Fruit fly (Drosophila melanogaster) whole organism, embryonic: Measurements from ENCODE around the gene CG10435.
A peak's percentile ranks its signal among the peaks of the same experiment; 100 is the strongest.

ENCODE experiments used
- Atf3 ChIP-seq: fragments of 200-800 bp; sonication (Bioruptor generic); optimal IDR thresholded peaks from 3 replicates; lab custom pipeline; 2016; ENCODE audit warnings: missing biosample characterization, missing genetic modification characterization
- CG11723 ChIP-seq: fragments of 200-800 bp; sonication (Bioruptor generic); optimal IDR thresholded peaks from 2 replicates; lab custom pipeline; 2017; ENCODE audit warnings: missing biosample characterization, mild to moderate bottlenecking, missing genetic modification characterization
- CG12942 ChIP-seq: fragments of 200-800 bp; sonication (Bioruptor generic); optimal IDR thresholded peaks from 3 replicates; lab custom pipeline; 2016; ENCODE audit warnings: missing biosample characterization, missing genetic modification characterization
- CG13123 ChIP-seq: fragments of 200-800 bp; sonication (Bioruptor generic); optimal IDR thresholded peaks from 2 replicates; lab custom pipeline; 2016; ENCODE audit warnings: missing biosample characterization, missing genetic modification characterization
- CG13287 ChIP-seq: fragments of 200-800 bp; sonication (Bioruptor generic); IDR thresholded peaks from 2 replicates; pipeline ENCODE4 v1.3.6; 2022; ENCODE audit warnings: missing biosample characterization, missing genetic modification characterization; ENCODE audit not compliant: partially characterized antibody
- CG13424 ChIP-seq: fragments of 200-800 bp; sonication (Bioruptor generic); optimal IDR thresholded peaks from 2 replicates; lab custom pipeline; 2019; ENCODE audit warnings: missing biosample characterization, mild to moderate bottlenecking, missing genetic modification characterization, moderate library complexity
- CG13894 ChIP-seq: fragments of 200-800 bp; sonication (Bioruptor generic); optimal IDR thresholded peaks from 3 replicates; lab custom pipeline; 2018; ENCODE audit warnings: missing biosample characterization, mild to moderate bottlenecking, missing genetic modification characterization, moderate library complexity
- CG14050 ChIP-seq: fragments of 200-800 bp; sonication (Bioruptor generic); IDR thresholded peaks from 3 replicates; pipeline ENCODE4 v1.3.6; 2022; ENCODE audit warnings: missing biosample characterization, missing genetic modification characterization
- CG15269 ChIP-seq: fragments of 200-800 bp; sonication (Bioruptor generic); optimal IDR thresholded peaks from 2 replicates; lab custom pipeline; 2018; ENCODE audit warnings: missing biosample characterization, mild to moderate bottlenecking, missing genetic modification characterization, moderate library complexity
- CG1602 ChIP-seq: fragments of 200-800 bp; sonication (Bioruptor generic); optimal IDR thresholded peaks from 3 replicates; lab custom pipeline; 2016; ENCODE audit warnings: missing biosample characterization, missing genetic modification characterization
- CG17829 ChIP-seq: fragments of 200-800 bp; optimal IDR thresholded peaks from 2 replicates; lab custom pipeline; 2019; ENCODE audit warnings: missing biosample characterization, mild to moderate bottlenecking, missing genetic modification characterization, moderate library complexity
- CG31224 ChIP-seq: fragments of 200-800 bp; sonication (Bioruptor generic); IDR thresholded peaks from 2 replicates; pipeline ENCODE4 v1.3.6; 2022; ENCODE audit warnings: missing biosample characterization, missing genetic modification characterization
- CG4282 ChIP-seq: fragments of 200-800 bp; sonication (Bioruptor generic); optimal IDR thresholded peaks from 2 replicates; lab custom pipeline; 2016; ENCODE audit warnings: missing biosample characterization, missing genetic modification characterization
- CG4424 ChIP-seq: fragments of 200-800 bp; sonication (Bioruptor generic); optimal IDR thresholded peaks from 3 replicates; lab custom pipeline; 2016; ENCODE audit warnings: missing biosample characterization, missing genetic modification characterization
- CG4820 ChIP-seq: fragments of 200-800 bp; sonication (Bioruptor generic); optimal IDR thresholded peaks from 3 replicates; lab custom pipeline; 2016; ENCODE audit warnings: missing biosample characterization, missing genetic modification characterization
- CG5180 ChIP-seq: fragments of 200-800 bp; sonication (Bioruptor generic); optimal IDR thresholded peaks from 3 replicates; lab custom pipeline; 2017; ENCODE audit warnings: missing biosample characterization, missing genetic modification characterization, mild to moderate bottlenecking, moderate library complexity, missing genetic modification reagents
- CG6765 ChIP-seq: fragments of 200-800 bp; sonication (Bioruptor generic); optimal IDR thresholded peaks from 3 replicates; lab custom pipeline; 2017; ENCODE audit warnings: missing biosample characterization, mild to moderate bottlenecking, missing genetic modification characterization
- CG6791 ChIP-seq: fragments of 200-800 bp; sonication (Bioruptor generic); IDR thresholded peaks from 3 replicates; pipeline ENCODE4 v1.3.6; 2022; ENCODE audit warnings: missing biosample characterization, missing genetic modification characterization; ENCODE audit not compliant: partially characterized antibody
- CG8765 ChIP-seq: fragments of 200-800 bp; sonication (Bioruptor generic); IDR thresholded peaks from 2 replicates; pipeline ENCODE4 v1.3.6; 2022; ENCODE audit warnings: missing biosample characterization, missing genetic modification characterization
- CG9437 ChIP-seq: fragments of 200-800 bp; sonication (Bioruptor generic); optimal IDR thresholded peaks from 2 replicates; lab custom pipeline; 2018; ENCODE audit warnings: missing biosample characterization, mild to moderate bottlenecking, missing genetic modification characterization
- CG9817 ChIP-seq: fragments of 200-800 bp; sonication (Bioruptor generic); optimal IDR thresholded peaks from 2 replicates; lab custom pipeline; 2018; ENCODE audit warnings: missing biosample characterization, mild to moderate bottlenecking, missing genetic modification characterization, moderate library complexity
- D ChIP-seq, 2 experiments: fragments of 200-800 bp in 1 of 2; fragments of >200 bp in 1 of 2; sonication (Bioruptor generic) in 1 of 2; optimal IDR thresholded peaks; 2 replicates in 1 of 2; 3 replicates in 1 of 2; lab custom pipeline; 2017; ENCODE audit warnings: mild to moderate bottlenecking in 1 of 2, missing biosample characterization in 1 of 2, missing genetic modification characterization in 1 of 2, missing genetic modification reagents in 1 of 2
- Dbx ChIP-seq: fragments of 200-800 bp; sonication (Bioruptor generic); IDR thresholded peaks from 3 replicates; pipeline ENCODE4 v1.3.6; 2022; ENCODE audit warnings: missing biosample characterization, missing genetic modification characterization
- Eip74EF ChIP-seq, 2 experiments: fragments of 200-800 bp in 1 of 2; fragments of >200 bp in 1 of 2; sonication (Bioruptor generic) in 1 of 2; optimal IDR thresholded peaks; 2 replicates each; lab custom pipeline; 2017 to 2019; ENCODE audit warnings: missing biosample characterization in 2 of 2, missing genetic modification characterization in 2 of 2, mild to moderate bottlenecking in 1 of 2, moderate library complexity in 1 of 2
- Ets65A ChIP-seq: fragments of 200-800 bp; sonication (Bioruptor generic); peaks from one replicate; lab custom pipeline; 2016; ENCODE audit warnings: missing biosample characterization, missing genetic modification characterization
- HmgZ ChIP-seq: fragments of 200-800 bp; sonication (Bioruptor generic); optimal IDR thresholded peaks from 2 replicates; lab custom pipeline; 2018; ENCODE audit warnings: missing biosample characterization, mild to moderate bottlenecking, missing genetic modification characterization
- Kr ChIP-seq: fragments of 200-800 bp; sonication (Bioruptor generic); optimal IDR thresholded peaks from 2 replicates; lab custom pipeline; 2017; ENCODE audit warnings: missing biosample characterization, mild to moderate bottlenecking, missing genetic modification characterization
- Lpt ChIP-seq: fragments of >200 bp; optimal IDR thresholded peaks from 2 replicates; lab custom pipeline; 2018; ENCODE audit warnings: missing biosample characterization, missing genetic modification characterization
- Myb ChIP-seq: fragments of 200-800 bp; sonication (Bioruptor generic); optimal IDR thresholded peaks from 2 replicates; lab custom pipeline; 2016; ENCODE audit warnings: missing biosample characterization, missing genetic modification characterization
- NK7.1 ChIP-seq: fragments of 200-800 bp; sonication (Bioruptor generic); optimal IDR thresholded peaks from 3 replicates; lab custom pipeline; 2016; ENCODE audit warnings: missing biosample characterization, missing genetic modification characterization
- Neu2 ChIP-seq: fragments of 200-800 bp; sonication (Bioruptor generic); optimal IDR thresholded peaks from 3 replicates; lab custom pipeline; 2016; ENCODE audit warnings: missing biosample characterization, missing genetic modification characterization, borderline replicate concordance
- Sry-β ChIP-seq: fragments of 200-800 bp; sonication (Bioruptor generic); optimal IDR thresholded peaks from 2 replicates; lab custom pipeline; 2018; ENCODE audit warnings: missing biosample characterization, mild to moderate bottlenecking, missing genetic modification characterization, moderate library complexity
- Sry-δ ChIP-seq: fragments of 200-800 bp; sonication (Bioruptor generic); optimal IDR thresholded peaks from 2 replicates; lab custom pipeline; 2016; ENCODE audit warnings: missing biosample characterization, missing genetic modification characterization
- az2 ChIP-seq: fragments of 200-800 bp; sonication (Bioruptor generic); optimal IDR thresholded peaks from 3 replicates; lab custom pipeline; 2016; ENCODE audit warnings: missing biosample characterization, missing genetic modification characterization
- bbx ChIP-seq: fragments of 200-800 bp; sonication (Bioruptor generic); IDR thresholded peaks from 2 replicates; pipeline ENCODE4 v1.3.6; 2022; ENCODE audit warnings: missing biosample characterization, missing genetic modification characterization; ENCODE audit not compliant: partially characterized antibody
- br ChIP-seq: fragments of >200 bp; optimal IDR thresholded peaks from 2 replicates; lab custom pipeline; 2017
- btn ChIP-seq: fragments of 200-800 bp; sonication (Bioruptor generic); optimal IDR thresholded peaks from 2 replicates; lab custom pipeline; 2016; ENCODE audit warnings: missing biosample characterization, missing genetic modification characterization
- corto ChIP-seq: fragments of 200-800 bp; sonication (Bioruptor generic); optimal IDR thresholded peaks from 2 replicates; lab custom pipeline; 2016; ENCODE audit warnings: missing biosample characterization, mild to moderate bottlenecking, missing genetic modification characterization, moderate library complexity
- en ChIP-seq: fragments of 200-800 bp; sonication (Bioruptor generic); optimal IDR thresholded peaks from 2 replicates; lab custom pipeline; 2016; ENCODE audit warnings: missing biosample characterization, missing genetic modification characterization
- ken ChIP-seq: fragments of 200-800 bp; sonication (Bioruptor generic); IDR thresholded peaks from 3 replicates; pipeline ENCODE4 v1.3.6; 2022; ENCODE audit warnings: missing biosample characterization, missing genetic modification characterization
- lbe ChIP-seq: fragments of 200-800 bp; sonication (Bioruptor generic); optimal IDR thresholded peaks from 2 replicates; lab custom pipeline; 2016; ENCODE audit warnings: missing biosample characterization, mild to moderate bottlenecking, missing genetic modification characterization
- nau ChIP-seq: fragments of 200-800 bp; sonication (Bioruptor generic); optimal IDR thresholded peaks from 3 replicates; lab custom pipeline; 2017; ENCODE audit warnings: missing biosample characterization, mild to moderate bottlenecking, missing genetic modification characterization, missing genetic modification reagents
- nmo ChIP-seq: fragments of 200-800 bp; sonication (Bioruptor generic); optimal IDR thresholded peaks from 2 replicates; lab custom pipeline; 2018; ENCODE audit warnings: missing biosample characterization, mild to moderate bottlenecking, missing genetic modification characterization, moderate library complexity
- sc ChIP-seq, 3 experiments: fragments of >200 bp in 2 of 3; fragments of 200-800 bp in 1 of 3; sonication (Bioruptor generic) in 1 of 3; optimal IDR thresholded peaks; 2 replicates in 2 of 3; 3 replicates in 1 of 3; lab custom pipeline; 2017; ENCODE audit warnings: mild to moderate bottlenecking in 1 of 3, missing biosample characterization in 1 of 3, missing genetic modification characterization in 1 of 3, missing genetic modification reagents in 1 of 3
- so ChIP-seq: fragments of 200-800 bp; sonication (Bioruptor generic); IDR thresholded peaks from 3 replicates; pipeline ENCODE4 v1.3.6; 2022; ENCODE audit warnings: missing biosample characterization, missing genetic modification characterization
- sr ChIP-seq: fragments of 200-800 bp; sonication (Bioruptor generic); IDR thresholded peaks from 3 replicates; pipeline ENCODE4 v1.3.6; 2022; ENCODE audit warnings: missing biosample characterization, missing genetic modification characterization
- twi ChIP-seq: fragments of 200-800 bp; optimal IDR thresholded peaks from 2 replicates; lab custom pipeline; 2019; ENCODE audit warnings: missing biosample characterization, mild to moderate bottlenecking, missing genetic modification characterization, moderate library complexity

Gene CG10435

DNA sequence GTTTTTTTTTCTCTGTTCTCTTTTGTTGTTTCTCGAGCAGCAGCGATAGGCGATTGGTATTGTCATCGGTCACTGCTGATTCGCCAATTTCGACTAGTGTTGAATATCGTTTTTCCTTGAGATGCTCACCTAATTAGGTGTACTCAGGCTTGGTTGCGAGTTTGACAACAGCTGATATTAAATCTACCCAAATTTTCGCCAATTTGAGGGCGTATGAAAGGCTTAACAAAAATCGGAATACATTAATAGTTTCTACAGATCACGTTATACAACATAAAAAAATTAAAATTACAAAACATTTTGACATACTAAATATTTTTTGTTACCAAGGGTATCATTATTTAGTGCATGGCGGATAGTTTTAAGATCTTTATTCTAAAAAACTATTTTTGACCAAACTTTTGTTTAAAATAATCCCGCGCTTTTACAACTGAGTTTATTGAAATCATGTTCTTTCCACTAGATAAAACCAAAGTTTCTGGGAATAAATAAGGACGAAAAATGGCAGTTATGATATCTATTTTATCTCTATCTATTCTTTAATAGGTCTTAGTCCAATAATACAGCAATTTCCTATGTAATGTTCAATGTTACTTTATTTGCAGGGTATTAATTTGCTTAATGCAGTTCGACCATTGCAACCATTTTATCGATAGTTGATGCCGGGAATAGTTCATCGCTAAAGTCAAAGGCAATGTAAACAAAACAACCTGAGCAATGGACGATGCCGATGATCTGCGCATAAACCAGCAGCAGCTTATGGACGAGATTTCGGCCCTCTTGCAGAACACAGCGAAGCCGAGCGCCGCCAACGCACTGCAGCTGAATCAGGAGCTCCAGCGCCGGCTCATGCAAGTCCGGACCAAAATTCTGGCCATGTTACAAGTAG, at the start of gene CG10435, which contains the start of gene Pbp95 (continued):
- no peak for TF ChIP-seq CG5180 (GFP tag; lab: Kevin White, UChicago)
- no peak for TF ChIP-seq CG13123
- TF ChIP-seq btn: no peak
- no peak for TF ChIP-seq br (lab: Kevin White, UChicago)
- peak; percentile 27 for TF ChIP-seq CG4820 (GFP tag; lab: Kevin White, UChicago)
- TF ChIP-seq Sry-δ (GFP tag; lab: Kevin White, UChicago): peak; percentile 84
- TF ChIP-seq D (optimal IDR thresholded peaks at IDR 0.05; lab: Kevin White, UChicago): peak; percentile 80
- peak; percentile 28 for TF ChIP-seq D (GFP tag; optimal IDR thresholded peaks at IDR 0.05; lab: Kevin White, UChicago)
- no peak for TF ChIP-seq CG8765
- TF ChIP-seq Atf3: peak; percentile 28
- peak; percentile 5 for TF ChIP-seq CG1602 (GFP tag; lab: Kevin White, UChicago)
- no peak for TF ChIP-seq CG4282 (GFP tag; lab: Kevin White, UChicago)
- TF ChIP-seq nau (GFP tag; lab: Kevin White, UChicago): no peak
- TF ChIP-seq CG9817: peak; percentile 42
- TF ChIP-seq CG12942 (GFP tag; lab: Kevin White, UChicago): peak; percentile 41
- TF ChIP-seq HmgZ (tag; lab: Kevin White, UChicago): peak; percentile 54
- TF ChIP-seq CG13424 (tag; lab: Kevin White, UChicago): peak; percentile 25
- TF ChIP-seq sr (GFP tag; lab: Robert Waterston, UW): 0 out of 3 replicates have a peak, but pooled peaks have one; percentile 19
- no peak for TF ChIP-seq CG11723 (GFP tag; lab: Kevin White, UChicago)
- peak; percentile 60 for TF ChIP-seq nmo (GFP tag; lab: Kevin White, UChicago)
- no peak for TF ChIP-seq Kr (GFP tag; lab: Kevin White, UChicago)
- TF ChIP-seq NK7.1: no peak
- TF ChIP-seq CG9437 (GFP tag; lab: Kevin White, UChicago): no peak
- peak; percentile 52 for TF ChIP-seq CG4424
- TF ChIP-seq CG31224 (GFP tag; lab: Robert Waterston, UW): peak; percentile 38; the same call in 1 of the 2 replicates
- no peak for TF ChIP-seq Eip74EF (GFP tag; optimal IDR thresholded peaks at IDR 0.05; lab: Kevin White, UChicago)
- peak; percentile 68 for TF ChIP-seq bbx (GFP tag; lab: Robert Waterston, UW)
- TF ChIP-seq Lpt: no peak
- TF ChIP-seq en (GFP tag; lab: Kevin White, UChicago): no peak
- no peak for TF ChIP-seq CG15269 (tag; lab: Kevin White, UChicago)
- TF ChIP-seq corto: no peak
- TF ChIP-seq CG6765 (GFP tag; lab: Kevin White, UChicago): no peak
- TF ChIP-seq CG14050 (GFP tag; lab: Robert Waterston, UW): peak; percentile 53; the same call in 2 of the 3 replicates
- TF ChIP-seq twi (tag; lab: Kevin White, UChicago): no peak
- peak; percentile 87 for TF ChIP-seq Sry-β
- peak; percentile 67; the same call in 1 of the 3 replicates for TF ChIP-seq Dbx
- peak; percentile 70 for TF ChIP-seq Ets65A
- peak; percentile 54 for TF ChIP-seq az2 (GFP tag; lab: Kevin White, UChicago)
- peak; percentile 72 for TF ChIP-seq CG6791
- no peak for TF ChIP-seq sc (optimal IDR thresholded peaks at IDR 0.05; lab: Kevin White, UChicago)
- no peak for TF ChIP-seq sc (GFP tag; optimal IDR thresholded peaks at IDR 0.05; lab: Kevin White, UChicago)
- peak; percentile 76 for TF ChIP-seq CG13287 (GFP tag; lab: Robert Waterston, UW)
- no peak for TF ChIP-seq CG13894 (tag; lab: Kevin White, UChicago)
- peak; percentile 36 for TF ChIP-seq Myb (GFP tag; lab: Kevin White, UChicago)
- 0 out of 3 replicates have a peak, but pooled peaks have one; percentile 34 for TF ChIP-seq ken
- TF ChIP-seq lbe: peak; percentile 58
- TF ChIP-seq Neu2 (GFP tag; lab: Kevin White, UChicago): no peak
- TF ChIP-seq so (GFP tag; lab: Robert Waterston, UW): no peak
- TF ChIP-seq CG17829: peak; percentile 18
